Worm (Caenorhabditis elegans): Measurements from ENCODE around the gene F29G6.1.

The F29G6.1 gene

ce11 chrX:11469600-11469999, 32.5 kb upstream of the F29G6.1 start (continued):
- TF ChIP-seq rcor-1 (GFP tag; IDR thresholded peaks at IDR 0.05), result no peak
- TF ChIP-seq T26A5.8 (tag; optimal IDR thresholded peaks at IDR 0.05), result no peak

- TF ChIP-seq pha-4 (tag; optimal IDR thresholded peaks at IDR 0.05), result peak; percentile 38
- TF ChIP-seq mel-28 (tag; optimal IDR thresholded peaks at IDR 0.05; ENCODE audit: borderline replicate concordance), result no peak
- no peak for TF ChIP-seq F10E7.11 (tag; optimal IDR thresholded peaks at IDR 0.05)
Observed at ce11 chrX:11471409-11471808, 30.7 kb upstream of the F29G6.1 start.

- TF ChIP-seq snpc-4 (GFP tag; optimal IDR thresholded peaks at IDR 0.05) (no peak), snpc-4 (tag; optimal IDR thresholded peaks at IDR 0.05) (peak in 2 of 4 experiments; percentile 22 to 43), let-607 (tag; optimal IDR thresholded peaks at IDR 0.05) (peak in 1 of 2 experiments; percentile 44), let-526 (GFP tag; IDR thresholded peaks at IDR 0.05) (0 out of 2 replicates have a peak, but pooled peaks have one; percentile 34), nhr-90 (tag; optimal IDR thresholded peaks at IDR 0.05) (peak; percentile 22), K12H6.12 (tag; optimal IDR thresholded peaks at IDR 0.05) (peak; percentile 33), egl-18 (GFP tag; IDR thresholded peaks at IDR 0.05) (no peak), nfya-2 (GFP tag; IDR thresholded peaks at IDR 0.05) (no peak), ets-4 (GFP tag; optimal IDR thresholded peaks at IDR 0.05) (peak; percentile 2), hsf-1 (GFP tag; IDR thresholded peaks at IDR 0.05) (0 out of 2 replicates have a peak, but pooled peaks have one; percentile 45), mcd-1 (GFP tag; IDR thresholded peaks at IDR 0.05) (0 out of 2 replicates have a peak, but pooled peaks have one; percentile 18), F10E7.11 (tag; optimal IDR thresholded peaks at IDR 0.05) (no peak), Y56A3A.18 (GFP tag; IDR thresholded peaks at IDR 0.05) (no peak), cebp-1 (GFP tag; IDR thresholded peaks at IDR 0.05) (no peak), cebp-1 (tag; optimal IDR thresholded peaks at IDR 0.05) (peak; percentile 71), B0336.3 (GFP tag; IDR thresholded peaks at IDR 0.05) (peak; percentile 44; the same call in 1 of the 2 replicates), madf-8 (GFP tag; conservative IDR thresholded peaks at IDR 0.05) (no peak), T26A5.8 (tag; optimal IDR thresholded peaks at IDR 0.05) (no peak), ztf-25 (GFP tag; IDR thresholded peaks at IDR 0.05) (no peak), nhr-80 (tag; optimal IDR thresholded peaks at IDR 0.05) (peak; percentile 38), die-1 (tag; optimal IDR thresholded peaks at IDR 0.05) (no peak), tbx-9 (tag; optimal IDR thresholded peaks at IDR 0.05; ENCODE audit: borderline replicate concordance) (no peak), egrh-3 (GFP tag; IDR thresholded peaks at IDR 0.05) (no peak), rcor-1 (GFP tag; IDR thresholded peaks at IDR 0.05) (no peak), madf-10 (tag; optimal IDR thresholded peaks at IDR 0.05) (peak; percentile 74), zfh-2 (GFP tag; conservative IDR thresholded peaks at IDR 0.05) (peak; percentile 73), ztf-22 (GFP tag; optimal IDR thresholded peaks at IDR 0.05) (peak; percentile 45), ceh-79 (tag; optimal IDR thresholded peaks at IDR 0.05) (no peak), ekl-4 (GFP tag; IDR thresholded peaks at IDR 0.05) (0 out of 2 replicates have a peak, but pooled peaks have one; percentile 32), tlf-1 (GFP tag; optimal IDR thresholded peaks at IDR 0.05) (peak; percentile 57), F39B2.1 (GFP tag; IDR thresholded peaks at IDR 0.05) (no peak), ztf-26 (tag; optimal IDR thresholded peaks at IDR 0.05) (peak; percentile 2), F23B12.7 (tag; optimal IDR thresholded peaks at IDR 0.05; ENCODE audit: insufficient read depth) (no peak), lin-54 (GFP tag; optimal IDR thresholded peaks at IDR 0.05) (no peak), mel-28 (tag; optimal IDR thresholded peaks at IDR 0.05; ENCODE audit: borderline replicate concordance) (no peak), somi-1 (GFP tag; optimal IDR thresholded peaks at IDR 0.05) (peak; percentile 83), ZK185.1 (tag; optimal IDR thresholded peaks at IDR 0.05; ENCODE audit: poor library complexity, severe bottlenecking) (no peak), F37B4.10 (GFP tag; IDR thresholded peaks at IDR 0.05) (0 out of 2 replicates have a peak, but pooled peaks have one; percentile 68), hmg-1.2 (GFP tag; IDR thresholded peaks at IDR 0.05) (peak; percentile 44), ztf-3 (GFP tag; optimal IDR thresholded peaks at IDR 0.05) (no peak), unc-62 (GFP tag; optimal IDR thresholded peaks at IDR 0.05) (no peak), attf-5 (GFP tag; optimal IDR thresholded peaks at IDR 0.05) (no peak), mes-4 (tag; optimal IDR thresholded peaks at IDR 0.05) (no peak)
Observed at ce11 chrX:11471893-11472292, 30.2 kb upstream of the F29G6.1 start.

Data from whole organism, young adult.